Fruit fly (Drosophila melanogaster) whole organism, wandering third instar larva: Measurements from ENCODE around the gene Papst2.

ENCODE experiments used
- CG9705 ChIP-seq: fragments of 200-800 bp; sonication (Bioruptor generic); optimal IDR thresholded peaks from 2 replicates; lab custom pipeline; 2018; ENCODE audit warnings: missing biosample characterization, mild to moderate bottlenecking, missing genetic modification characterization
- CrebA ChIP-seq: fragments of 200-800 bp; sonication (Bioruptor generic); optimal IDR thresholded peaks from 2 replicates; lab custom pipeline; 2016; ENCODE audit warnings: missing biosample characterization, mild to moderate bottlenecking, missing genetic modification characterization, borderline replicate concordance
- Dfd ChIP-seq: fragments of >200 bp; optimal IDR thresholded peaks from 2 replicates; lab custom pipeline; 2017; ENCODE audit warnings: missing biosample characterization, missing genetic modification characterization
- Dif ChIP-seq: fragments of 200-275, 200-300 bp; sonication (Bioruptor generic); optimal IDR thresholded peaks from 2 replicates; lab custom pipeline; 2018; ENCODE audit warnings: missing biosample characterization, missing genetic modification characterization; ENCODE audit not compliant: partially characterized antibody
- GATAd ChIP-seq: sonication (Bioruptor generic); optimal IDR thresholded peaks from 2 replicates; lab custom pipeline; 2016; ENCODE audit warnings: missing biosample characterization, missing genetic modification characterization
- HLH106 ChIP-seq: fragments of 200-800 bp; optimal IDR thresholded peaks from 3 replicates; lab custom pipeline; 2019; ENCODE audit warnings: missing biosample characterization, mild to moderate bottlenecking, missing genetic modification characterization, moderate library complexity
- Hr83 ChIP-seq: fragments of 200-300 bp; sonication (Bioruptor generic); optimal IDR thresholded peaks from 2 replicates; lab custom pipeline; 2016; ENCODE audit warnings: missing biosample characterization, mild to moderate bottlenecking, missing genetic modification characterization, moderate library complexity; ENCODE audit not compliant: poor library complexity, severe bottlenecking
- Jra ChIP-seq: sonication (Bioruptor generic); optimal IDR thresholded peaks from 2 replicates; lab custom pipeline; 2016; ENCODE audit warnings: missing biosample characterization, missing genetic modification characterization
- Mio ChIP-seq: sonication (Bioruptor generic); optimal IDR thresholded peaks from 2 replicates; lab custom pipeline; 2016; ENCODE audit warnings: missing biosample characterization, missing genetic modification characterization
- Myc ChIP-seq: fragments of >200 bp; optimal IDR thresholded peaks from 2 replicates; lab custom pipeline; 2017
- OdsH ChIP-seq: fragments of 200-800 bp; sonication (Bioruptor generic); optimal IDR thresholded peaks from 2 replicates; lab custom pipeline; 2016; ENCODE audit warnings: missing biosample characterization, mild to moderate bottlenecking, missing genetic modification characterization
- Rel ChIP-seq, 2 experiments: fragments of 200-800 bp; sonication (Bioruptor generic) in 1 of 2; optimal IDR thresholded peaks; 2 replicates in 1 of 2; 3 replicates in 1 of 2; lab custom pipeline; 2016 to 2019; ENCODE audit warnings: mild to moderate bottlenecking in 2 of 2, missing biosample characterization in 2 of 2, missing genetic modification characterization in 2 of 2, moderate library complexity in 1 of 2
- Sp1 ChIP-seq: fragments of 200-800 bp; sonication (Bioruptor generic); optimal IDR thresholded peaks from 3 replicates; lab custom pipeline; 2019; ENCODE audit warnings: missing biosample characterization, mild to moderate bottlenecking, missing genetic modification characterization, moderate library complexity
- br ChIP-seq: fragments of 200-800 bp; sonication (Bioruptor generic); optimal IDR thresholded peaks from 2 replicates; lab custom pipeline; 2016; ENCODE audit warnings: missing biosample characterization, missing genetic modification characterization
- brk ChIP-seq: fragments of 200-800 bp; sonication (Bioruptor generic); optimal IDR thresholded peaks from 2 replicates; lab custom pipeline; 2016; ENCODE audit warnings: missing biosample characterization, mild to moderate bottlenecking, missing genetic modification characterization
- dmrt93B ChIP-seq: fragments of 200-800 bp; sonication (Bioruptor generic); optimal IDR thresholded peaks from 2 replicates; lab custom pipeline; 2018; ENCODE audit warnings: missing biosample characterization, mild to moderate bottlenecking, missing genetic modification characterization
- ey ChIP-seq: fragments of 200-800 bp; sonication (Bioruptor generic); optimal IDR thresholded peaks from 2 replicates; lab custom pipeline; 2016; ENCODE audit warnings: missing biosample characterization, missing genetic modification characterization
- foxo ChIP-seq, 2 experiments: fragments of 200-800 bp; sonication (Bioruptor generic); optimal IDR thresholded peaks; 2 replicates in 1 of 2; 3 replicates in 1 of 2; lab custom pipeline; 2016 to 2017; ENCODE audit warnings: missing biosample characterization in 2 of 2, missing genetic modification characterization in 2 of 2
- fru ChIP-seq: fragments of 200-800 bp; sonication (Bioruptor generic); optimal IDR thresholded peaks from 3 replicates; lab custom pipeline; 2016; ENCODE audit warnings: missing biosample characterization, mild to moderate bottlenecking, missing genetic modification characterization
- h ChIP-seq: fragments of 200-800 bp; sonication (Bioruptor generic); optimal IDR thresholded peaks from 3 replicates; lab custom pipeline; 2016; ENCODE audit warnings: missing biosample characterization, mild to moderate bottlenecking, missing genetic modification characterization
- lola ChIP-seq: fragments of >200 bp; optimal IDR thresholded peaks from 2 replicates; lab custom pipeline; 2017; ENCODE audit warnings: missing biosample characterization, missing genetic modification characterization
- psq ChIP-seq: fragments of 200-800 bp; sonication (Bioruptor generic); optimal IDR thresholded peaks from 3 replicates; lab custom pipeline; 2017; ENCODE audit warnings: missing biosample characterization, mild to moderate bottlenecking, missing genetic modification characterization, moderate library complexity
- rgr ChIP-seq: fragments of 200-800 bp; sonication (Bioruptor generic); optimal IDR thresholded peaks from 3 replicates; lab custom pipeline; 2016; ENCODE audit warnings: missing biosample characterization, mild to moderate bottlenecking, missing genetic modification characterization
- sage ChIP-seq: fragments of 200-800 bp; sonication (Bioruptor generic); optimal IDR thresholded peaks from 2 replicates; lab custom pipeline; 2016; ENCODE audit warnings: missing biosample characterization, mild to moderate bottlenecking, missing genetic modification characterization
- sv ChIP-seq: fragments of 200-800 bp; sonication (Bioruptor generic); optimal IDR thresholded peaks from 3 replicates; lab custom pipeline; 2016; ENCODE audit warnings: missing biosample characterization, missing genetic modification characterization
- tai ChIP-seq: sonication (Bioruptor generic); optimal IDR thresholded peaks from 2 replicates; lab custom pipeline; 2016; ENCODE audit warnings: missing biosample characterization, missing genetic modification characterization
- usp ChIP-seq: fragments of >200 bp; optimal IDR thresholded peaks from 2 replicates; lab custom pipeline; 2017; ENCODE audit warnings: missing biosample characterization, missing genetic modification characterization
- woc ChIP-seq: sonication (Bioruptor generic); optimal IDR thresholded peaks from 2 replicates; lab custom pipeline; 2016; ENCODE audit warnings: missing biosample characterization, mild to moderate bottlenecking, missing genetic modification characterization

Papst2 gene

DNA sequence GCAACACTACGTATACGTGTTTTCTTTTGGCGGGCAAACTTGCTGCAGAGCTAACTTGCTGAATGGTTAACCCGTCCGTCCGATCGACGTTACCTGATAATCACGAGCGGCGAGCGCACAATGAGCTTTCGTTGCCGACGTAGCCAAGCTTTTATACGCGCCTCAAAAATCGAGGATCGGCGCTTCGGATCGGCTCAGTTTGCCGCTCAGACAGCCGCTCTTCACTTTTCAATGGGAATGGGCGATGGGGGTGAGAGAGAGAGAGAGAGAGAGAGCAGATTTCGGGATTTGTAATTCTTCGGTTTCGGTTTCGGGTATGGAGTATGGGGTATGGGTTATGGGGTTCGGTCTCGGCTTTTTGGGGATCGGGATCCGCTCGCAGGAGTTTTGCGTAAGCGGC is 10.6 kb upstream of the Papst2 start, which contains the start of gene Ilp8:
Ilp8 (minus strand) TSS at position 110 of the 400 bp plus-strand sequence.
- no peak for TF ChIP-seq foxo (GFP tag; optimal IDR thresholded peaks at IDR 0.05; lab: Kevin White, UChicago)
- TF ChIP-seq Dif (GFP tag; lab: Kevin White, UChicago) = peak; percentile 49

- TF ChIP-seq Sp1 (no peak), Jra (GFP tag; lab: Kevin White, UChicago) (no peak)
Measured at dm6 chr3L:17033309-17033708, 9.3 kb upstream of the Papst2 start.

dm6 chr3L:17035492-17035891 is 7.1 kb upstream of the Papst2 start, which contains the start of gene beg:
TSS of gene beg (plus strand) at chr3L:17035668.
- TF ChIP-seq Myc (lab: Kevin White, UChicago) (peak; percentile 29), ey (GFP tag; lab: Kevin White, UChicago) (no peak)

dm6 chr3L:17044799-17045198 is 2.2 kb downstream of the Papst2 start, which contains the start of gene Pop5:
TSS of gene Pop5 (minus strand) at chr3L:17045038.
- TF ChIP-seq woc (GFP tag; lab: Kevin White, UChicago) = no peak
- no peak for TF ChIP-seq usp (GFP tag; lab: Kevin White, UChicago)
- TF ChIP-seq CG9705 = peak; percentile 36
- no peak for TF ChIP-seq tai (GFP tag; lab: Kevin White, UChicago)
- TF ChIP-seq CrebA (GFP tag; lab: Kevin White, UChicago) = no peak
- TF ChIP-seq dmrt93B (GFP tag; lab: Kevin White, UChicago) = no peak
- TF ChIP-seq brk = no peak
- TF ChIP-seq br (GFP tag; lab: Kevin White, UChicago) = no peak
- TF ChIP-seq HLH106 (tag; lab: Kevin White, UChicago) = peak; percentile 24

- TF ChIP-seq Sp1 = no peak
- no peak for TF ChIP-seq Rel (GFP tag; optimal IDR thresholded peaks at IDR 0.05; lab: Kevin White, UChicago)
- peak; percentile 6 for TF ChIP-seq Rel (tag; optimal IDR thresholded peaks at IDR 0.05; lab: Kevin White, UChicago)
Measured at dm6 chr3L:17045431-17046238, 3.0 kb downstream of the Papst2 start, which contains the start of gene TpnC73F. TSS of gene TpnC73F (plus strand) at chr3L:17046063.

- TF ChIP-seq OdsH (GFP tag; lab: Kevin White, UChicago) = peak; percentile 33
- peak; percentile 13 for TF ChIP-seq br (GFP tag; lab: Kevin White, UChicago)
- TF ChIP-seq foxo (GFP tag; optimal IDR thresholded peaks at IDR 0.05; lab: Kevin White, UChicago) = no peak
- peak; percentile 88 for TF ChIP-seq Dfd
- peak; percentile 54 for TF ChIP-seq h (GFP tag; lab: Kevin White, UChicago)
- no peak for TF ChIP-seq CrebA (GFP tag; lab: Kevin White, UChicago)
- TF ChIP-seq Mio (GFP tag; lab: Kevin White, UChicago) = no peak
- TF ChIP-seq fru = no peak
- TF ChIP-seq Jra (GFP tag; lab: Kevin White, UChicago) = no peak
- TF ChIP-seq rgr (GFP tag; lab: Kevin White, UChicago) = peak; percentile 57
- peak; percentile 43 for TF ChIP-seq psq (GFP tag; lab: Kevin White, UChicago)
- peak; percentile 33 for TF ChIP-seq Sp1
- TF ChIP-seq Hr83 (GFP tag; lab: Kevin White, UChicago) = no peak
- TF ChIP-seq GATAd (GFP tag; lab: Kevin White, UChicago) = no peak
Measured at dm6 chr3L:17047811-17048239, 5.2 kb downstream of the Papst2 start.

DNA sequence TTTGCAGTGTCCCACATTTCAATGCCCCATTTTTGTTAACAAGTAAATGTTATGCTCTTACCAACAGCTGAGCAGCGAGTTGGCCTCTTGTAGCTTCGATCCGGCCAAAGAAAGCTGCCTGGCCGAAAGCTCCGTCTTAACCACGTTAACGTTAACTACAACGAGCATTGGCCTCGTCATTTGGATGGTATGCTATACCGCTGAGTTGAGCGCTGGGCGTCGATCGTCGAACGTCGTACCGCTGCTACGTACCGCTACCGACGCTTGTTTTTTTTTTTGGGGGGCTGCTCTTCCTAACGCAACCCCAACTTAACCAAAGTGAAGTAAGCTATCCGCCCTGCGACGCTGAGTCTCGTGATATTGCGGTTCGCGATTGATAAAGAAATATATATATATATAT is 6.7 kb downstream of the Papst2 start, which contains the start of gene rogdi:
rogdi (plus strand) TSS at position 199 of the 400 bp plus-strand sequence.
- TF ChIP-seq Dif (GFP tag; lab: Kevin White, UChicago) = no peak
- no peak for TF ChIP-seq sv (GFP tag; lab: Kevin White, UChicago)
- no peak for TF ChIP-seq sage
- no peak for TF ChIP-seq lola (GFP tag; lab: Kevin White, UChicago)
- TF ChIP-seq foxo (GFP tag; optimal IDR thresholded peaks at IDR 0.05; lab: Kevin White, UChicago) = no peak
- TF ChIP-seq dmrt93B (GFP tag; lab: Kevin White, UChicago) = no peak
- no peak for TF ChIP-seq usp (GFP tag; lab: Kevin White, UChicago)
